Worm (Caenorhabditis elegans) whole organism, early embryonic: ENCODE results near the gene C35D10.5.

ENCODE experiments used
- B0310.2 ChIP-seq: sonication (generic microtip); optimal IDR thresholded peaks from 2 replicates; lab custom pipeline; 2016; ENCODE audit warnings: mild to moderate bottlenecking, missing genetic modification characterization, missing compliant biosample characterization
- F13C5.2 ChIP-seq: sonication (generic microtip); optimal IDR thresholded peaks from 2 replicates; lab custom pipeline; 2017; ENCODE audit warnings: mild to moderate bottlenecking, missing genetic modification characterization, inconsistent platforms, missing compliant biosample characterization
- ama-1 ChIP-seq: fragments of 150-350 bp; optimal IDR thresholded peaks from 2 replicates; lab custom pipeline; 2014
- ets-7 ChIP-seq: sonication (generic microtip); optimal IDR thresholded peaks from 2 replicates; lab custom pipeline; 2016; ENCODE audit warnings: missing genotype, missing genetic modification characterization, missing compliant biosample characterization
- flt-1 ChIP-seq: fragments of 200-800 bp; sonication (Bioruptor generic); IDR thresholded peaks from 2 replicates; pipeline ENCODE4 v1.3.6; 2022; ENCODE audit warnings: missing genetic modification characterization, missing compliant biosample characterization
- hmg-4 ChIP-seq: fragments of 200-800 bp; sonication (Bioruptor generic); optimal IDR thresholded peaks from 2 replicates; lab custom pipeline; 2018; ENCODE audit warnings: mild to moderate bottlenecking, missing genetic modification characterization, missing compliant biosample characterization
- tbx-11 ChIP-seq: fragments of 200-800 bp; sonication (Bioruptor generic); IDR thresholded peaks from 2 replicates; pipeline ENCODE4 v1.3.6; 2022; ENCODE audit warnings: missing genetic modification characterization, missing compliant biosample characterization
- tbx-37 ChIP-seq: fragments of 200-800 bp; sonication (Bioruptor generic); conservative IDR thresholded peaks from 2 replicates; pipeline ENCODE4 v1.3.6; 2022; ENCODE audit warnings: missing genetic modification reagents, missing genetic modification characterization, missing compliant biosample characterization

DNA sequence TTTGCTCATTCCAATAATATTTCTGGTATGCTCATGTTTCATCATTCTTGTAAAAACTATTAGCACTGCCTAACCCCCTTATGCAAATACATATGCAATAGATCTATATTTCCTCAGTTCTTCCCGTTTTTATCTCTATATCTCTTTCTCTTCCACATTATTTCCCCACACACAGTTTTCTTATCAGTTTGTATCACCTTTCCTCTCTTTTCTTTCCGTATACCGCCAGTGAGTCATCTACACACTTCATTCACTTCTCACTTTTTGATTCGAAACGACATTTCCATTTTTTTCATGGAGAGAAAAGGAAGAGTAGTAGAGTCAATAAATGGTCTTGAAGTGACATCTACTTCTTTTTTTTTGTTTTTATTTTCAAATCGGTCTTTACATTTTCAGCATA lies 44.2 kb downstream of the C35D10.5 start:
- TF ChIP-seq ama-1 (lab: Kevin White, UChicago) (no peak), flt-1 (no peak), F13C5.2 (tag; lab: Kevin White, UChicago) (no peak), tbx-11 (GFP tag; lab: Robert Waterston, UW) (no peak), B0310.2 (tag; lab: Kevin White, UChicago) (no peak), tbx-37 (no peak), hmg-4 (GFP tag; lab: Kevin White, UChicago) (no peak), ets-7 (no peak)
